Fruit fly (Drosophila melanogaster) whole organism, embryonic: Measurements from ENCODE around the gene Tnpo-SR.

Experiments used
- Blimp-1 ChIP-seq: fragments of 200-800 bp; sonication (Bioruptor generic); optimal IDR thresholded peaks from 3 replicates; lab custom pipeline; 2018; ENCODE audit warnings: missing biosample characterization, missing genetic modification characterization, mild to moderate bottlenecking, moderate library complexity, missing genetic modification reagents
- Bteb2 ChIP-seq: fragments of 200-800 bp; sonication (Bioruptor generic); optimal IDR thresholded peaks from 2 replicates; lab custom pipeline; 2016; ENCODE audit warnings: missing biosample characterization, missing genetic modification characterization
- CG10274 ChIP-seq: fragments of 200-800 bp; sonication (Bioruptor generic); optimal IDR thresholded peaks from 3 replicates; lab custom pipeline; 2017; ENCODE audit warnings: missing biosample characterization, mild to moderate bottlenecking, missing genetic modification characterization
- CG11504 ChIP-seq: fragments of 200-800 bp; sonication (Bioruptor generic); optimal IDR thresholded peaks from 3 replicates; lab custom pipeline; 2019; ENCODE audit warnings: missing biosample characterization, mild to moderate bottlenecking, missing genetic modification characterization, moderate library complexity
- CG11723 ChIP-seq: fragments of 200-800 bp; sonication (Bioruptor generic); optimal IDR thresholded peaks from 2 replicates; lab custom pipeline; 2017; ENCODE audit warnings: missing biosample characterization, mild to moderate bottlenecking, missing genetic modification characterization
- CG12391 ChIP-seq: fragments of 200-800 bp; sonication (Bioruptor generic); optimal IDR thresholded peaks from 3 replicates; lab custom pipeline; 2018; ENCODE audit warnings: missing biosample characterization, mild to moderate bottlenecking, missing genetic modification characterization, moderate library complexity
- CG12659 ChIP-seq: fragments of 200-800 bp; sonication (Bioruptor generic); optimal IDR thresholded peaks from 3 replicates; lab custom pipeline; 2017; ENCODE audit warnings: mild to moderate bottlenecking, missing biosample characterization, missing genetic modification reagents, missing genetic modification characterization
- CG14860 ChIP-seq: fragments of 200-800 bp; sonication (Bioruptor generic); IDR thresholded peaks from 3 replicates; pipeline ENCODE4 v1.3.6; 2022; ENCODE audit warnings: missing biosample characterization, missing genetic modification characterization; ENCODE audit not compliant: partially characterized antibody
- CG15269 ChIP-seq: fragments of 200-800 bp; sonication (Bioruptor generic); optimal IDR thresholded peaks from 2 replicates; lab custom pipeline; 2018; ENCODE audit warnings: missing biosample characterization, mild to moderate bottlenecking, missing genetic modification characterization, moderate library complexity
- CG15479 ChIP-seq: fragments of 200-800 bp; sonication (Bioruptor generic); optimal IDR thresholded peaks from 3 replicates; lab custom pipeline; 2019; ENCODE audit warnings: missing biosample characterization, mild to moderate bottlenecking, missing genetic modification characterization, moderate library complexity
- CG17829 ChIP-seq: fragments of 200-800 bp; optimal IDR thresholded peaks from 2 replicates; lab custom pipeline; 2019; ENCODE audit warnings: missing biosample characterization, mild to moderate bottlenecking, missing genetic modification characterization, moderate library complexity
- CG2875 ChIP-seq: fragments of 200-800 bp; sonication (Bioruptor generic); optimal IDR thresholded peaks from 2 replicates; lab custom pipeline; 2017; ENCODE audit warnings: missing biosample characterization, mild to moderate bottlenecking, missing genetic modification characterization, missing genetic modification reagents
- CG2889 ChIP-seq: fragments of 200-800 bp; sonication (Bioruptor generic); IDR thresholded peaks from 3 replicates; pipeline ENCODE4 v1.3.6; 2022; ENCODE audit warnings: missing biosample characterization, missing genetic modification characterization
- CG30020 ChIP-seq: fragments of 200-800 bp; optimal IDR thresholded peaks from 2 replicates; lab custom pipeline; 2019; ENCODE audit warnings: missing biosample characterization, mild to moderate bottlenecking, missing genetic modification characterization, moderate library complexity
- CG32772 ChIP-seq: fragments of 200-800 bp; sonication (Bioruptor generic); IDR thresholded peaks from 2 replicates; pipeline ENCODE4 v1.3.6; 2022; ENCODE audit warnings: missing biosample characterization, missing genetic modification characterization
- CG6813 ChIP-seq: fragments of 200-800 bp; sonication (Bioruptor generic); optimal IDR thresholded peaks from 2 replicates; lab custom pipeline; 2017; ENCODE audit warnings: missing biosample characterization, missing genetic modification characterization, mild to moderate bottlenecking, moderate library complexity, missing genetic modification reagents
- CG7271 ChIP-seq: fragments of 200-800 bp; sonication (Bioruptor generic); optimal IDR thresholded peaks from 2 replicates; lab custom pipeline; 2018; ENCODE audit warnings: missing biosample characterization, mild to moderate bottlenecking, missing genetic modification characterization, moderate library complexity
- CG7357 ChIP-seq: fragments of 200-800 bp; sonication (Bioruptor generic); IDR thresholded peaks from 3 replicates; pipeline ENCODE4 v1.3.6; 2022; ENCODE audit warnings: missing biosample characterization, missing genetic modification characterization
- CG7786 ChIP-seq: fragments of 200-800 bp; sonication (Bioruptor generic); optimal IDR thresholded peaks from 2 replicates; lab custom pipeline; 2016; ENCODE audit warnings: missing biosample characterization, missing genetic modification characterization
- CG8359 ChIP-seq: fragments of 200-800 bp; sonication (Bioruptor generic); optimal IDR thresholded peaks from 2 replicates; lab custom pipeline; 2017; ENCODE audit warnings: missing biosample characterization, mild to moderate bottlenecking, missing genetic modification characterization, borderline replicate concordance
- CG8944 ChIP-seq: fragments of 200-800 bp; sonication (Bioruptor generic); optimal IDR thresholded peaks from 3 replicates; lab custom pipeline; 2016; ENCODE audit warnings: missing biosample characterization, missing genetic modification characterization
- CHES-1-like ChIP-seq: fragments of 200-800 bp; sonication (Bioruptor generic); optimal IDR thresholded peaks from 2 replicates; lab custom pipeline; 2016; ENCODE audit warnings: missing biosample characterization, missing genetic modification characterization
- Dfd ChIP-seq, 2 experiments: fragments of >200 bp; optimal IDR thresholded peaks; 2 replicates each; lab custom pipeline; 2017; ENCODE audit warnings: missing biosample characterization in 2 of 2, missing genetic modification characterization in 2 of 2
- Fer3 ChIP-seq: fragments of 200-800 bp; sonication (Bioruptor generic); optimal IDR thresholded peaks from 2 replicates; lab custom pipeline; 2018; ENCODE audit warnings: missing biosample characterization, mild to moderate bottlenecking, missing genetic modification characterization, moderate library complexity
- Gug ChIP-seq: fragments of 200-800 bp; sonication (Bioruptor generic); IDR thresholded peaks from 4 replicates; pipeline ENCODE4 v1.3.6; 2022; ENCODE audit warnings: missing biosample characterization, missing genetic modification characterization
- Xbp1 ChIP-seq: fragments of 200-800 bp; sonication (Bioruptor generic); optimal IDR thresholded peaks from 3 replicates; lab custom pipeline; 2016; ENCODE audit warnings: missing biosample characterization, mild to moderate bottlenecking, missing genetic modification characterization
- ato ChIP-seq: fragments of 200-800 bp; sonication (Bioruptor generic); IDR thresholded peaks from 2 replicates; pipeline ENCODE4 v1.3.6; 2022; ENCODE audit warnings: missing biosample characterization, missing genetic modification characterization; ENCODE audit not compliant: partially characterized antibody
- br ChIP-seq: fragments of >200 bp; optimal IDR thresholded peaks from 2 replicates; lab custom pipeline; 2017
- bsh ChIP-seq, 2 experiments: fragments of 200-800 bp; sonication (Bioruptor generic); optimal IDR thresholded peaks; 2 replicates each; lab custom pipeline; 2017 to 2018; ENCODE audit warnings: mild to moderate bottlenecking in 2 of 2, missing biosample characterization in 2 of 2, missing genetic modification characterization in 2 of 2, moderate library complexity in 1 of 2
- cato ChIP-seq: fragments of 200-800 bp; sonication (Bioruptor generic); optimal IDR thresholded peaks from 2 replicates; lab custom pipeline; 2016; ENCODE audit warnings: missing biosample characterization, missing genetic modification characterization, borderline replicate concordance
- chif ChIP-seq, 2 experiments: fragments of 200-800 bp; sonication (Bioruptor generic); optimal IDR thresholded peaks; 3 replicates each; lab custom pipeline; 2016; ENCODE audit warnings: missing biosample characterization in 2 of 2, missing genetic modification characterization in 2 of 2
- crc ChIP-seq: fragments of 200-800 bp; sonication (Bioruptor generic); optimal IDR thresholded peaks from 2 replicates; lab custom pipeline; 2016; ENCODE audit warnings: missing biosample characterization, missing genetic modification characterization
- dan ChIP-seq: fragments of 200-800 bp; sonication (Bioruptor generic); IDR thresholded peaks from 2 replicates; pipeline ENCODE4 v1.3.6; 2022; ENCODE audit warnings: missing biosample characterization, missing genetic modification characterization
- ems ChIP-seq: fragments of 200-800 bp; sonication (Bioruptor generic); optimal IDR thresholded peaks from 3 replicates; lab custom pipeline; 2016; ENCODE audit warnings: missing biosample characterization, missing genetic modification characterization
- fd3F ChIP-seq: fragments of 200-800 bp; sonication (Bioruptor generic); optimal IDR thresholded peaks from 2 replicates; lab custom pipeline; 2018; ENCODE audit warnings: missing biosample characterization, mild to moderate bottlenecking, missing genetic modification characterization, moderate library complexity
- inv ChIP-seq: fragments of 200-800 bp; sonication (Bioruptor generic); IDR thresholded peaks from 2 replicates; pipeline ENCODE4 v1.3.6; 2022; ENCODE audit warnings: missing biosample characterization, missing genetic modification characterization; ENCODE audit not compliant: partially characterized antibody
- jigr1 ChIP-seq: fragments of 200-800 bp; sonication (Bioruptor generic); IDR thresholded peaks from 3 replicates; pipeline ENCODE4 v1.3.6; 2022; ENCODE audit warnings: missing biosample characterization, missing genetic modification characterization
- ken ChIP-seq: fragments of 200-800 bp; sonication (Bioruptor generic); IDR thresholded peaks from 3 replicates; pipeline ENCODE4 v1.3.6; 2022; ENCODE audit warnings: missing biosample characterization, missing genetic modification characterization
- luna ChIP-seq: fragments of 200-800 bp; sonication (Bioruptor generic); optimal IDR thresholded peaks from 2 replicates; lab custom pipeline; 2016; ENCODE audit warnings: missing biosample characterization, missing genetic modification characterization
- nerfin-1 ChIP-seq: fragments of 200-800 bp; sonication (Bioruptor generic); optimal IDR thresholded peaks from 3 replicates; lab custom pipeline; 2019; ENCODE audit warnings: missing biosample characterization, mild to moderate bottlenecking, missing genetic modification characterization, moderate library complexity
- otp ChIP-seq: fragments of 200-800 bp; sonication (Bioruptor generic); IDR thresholded peaks from 3 replicates; pipeline ENCODE4, ENCODE4 v1.3.6; 2022; ENCODE audit warnings: missing biosample characterization, missing genetic modification characterization
- p53 ChIP-seq: fragments of 200-800 bp; sonication (Bioruptor generic); optimal IDR thresholded peaks from 2 replicates; lab custom pipeline; 2016; ENCODE audit warnings: missing biosample characterization, missing genetic modification characterization
- pnt ChIP-seq: fragments of 200-800 bp; sonication (Bioruptor generic); optimal IDR thresholded peaks from 3 replicates; lab custom pipeline; 2016; ENCODE audit warnings: missing biosample characterization, missing genetic modification characterization
- sd ChIP-seq: fragments of 200-800 bp; sonication (Bioruptor generic); optimal IDR thresholded peaks from 3 replicates; lab custom pipeline; 2018; ENCODE audit warnings: missing biosample characterization, mild to moderate bottlenecking, missing genetic modification characterization, moderate library complexity
- sug ChIP-seq: fragments of 200-800 bp; optimal IDR thresholded peaks from 2 replicates; lab custom pipeline; 2019; ENCODE audit warnings: missing biosample characterization, mild to moderate bottlenecking, missing genetic modification characterization, moderate library complexity
- tin ChIP-seq: fragments of 200-800 bp; sonication (Bioruptor generic); optimal IDR thresholded peaks from 3 replicates; lab custom pipeline; 2016; ENCODE audit warnings: missing biosample characterization, missing genetic modification characterization
- toy ChIP-seq: fragments of 200-800 bp; sonication (Bioruptor generic); IDR thresholded peaks from 2 replicates; pipeline ENCODE4 v1.3.6; 2022; ENCODE audit warnings: missing biosample characterization, missing genetic modification characterization
- wek ChIP-seq: fragments of 200-800 bp; sonication (Bioruptor generic); optimal IDR thresholded peaks from 3 replicates; lab custom pipeline; 2018; ENCODE audit warnings: missing biosample characterization, mild to moderate bottlenecking, missing genetic modification characterization, moderate library complexity

Tnpo-SR gene

DNA sequence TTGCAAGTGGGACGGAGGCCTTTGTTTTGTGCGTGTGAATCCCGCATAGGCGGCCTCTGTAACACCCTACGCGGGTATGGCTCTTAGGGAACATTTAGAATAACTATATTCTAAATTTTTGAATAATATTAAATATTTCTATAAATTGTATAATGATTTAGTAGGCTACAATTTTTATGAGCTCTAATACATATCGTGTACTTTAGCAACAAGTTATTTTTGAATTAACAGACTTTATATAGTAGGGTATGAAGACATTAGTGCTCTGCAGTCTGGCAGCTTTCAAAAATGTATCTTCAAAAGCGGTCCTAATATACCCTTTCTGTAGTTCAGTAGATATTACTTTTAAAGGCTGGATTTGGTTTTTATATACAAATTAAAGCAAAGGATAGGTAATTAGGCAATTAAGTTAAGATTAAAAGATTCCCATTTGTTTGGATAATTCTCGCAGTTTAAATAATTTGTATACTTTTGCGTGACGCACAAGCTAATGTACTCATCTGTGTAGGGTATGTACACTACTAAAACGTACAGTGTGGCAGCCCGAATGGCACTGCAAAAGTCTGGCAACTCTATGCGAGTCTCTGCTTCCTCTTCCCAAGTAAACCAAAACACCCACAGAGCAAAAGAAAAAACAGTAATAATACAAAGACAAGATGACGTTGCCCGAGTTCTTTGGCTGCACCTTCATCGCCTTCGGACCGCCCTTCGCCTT, 6.1 kb downstream of the Tnpo-SR start, which contains the start of the genes Snx21 and aph-1 (continued):
- TF ChIP-seq CG6813 (GFP tag; lab: Kevin White, UChicago) (peak; percentile 84), CG7786 (GFP tag; lab: Kevin White, UChicago) (peak; percentile 90), CG15479 (GFP tag; lab: Kevin White, UChicago) (no peak), CG8944 (peak; percentile 91), sug (tag; lab: Kevin White, UChicago) (peak; percentile 92), CG2889 (GFP tag; lab: Robert Waterston, UW) (peak; percentile 76), bsh (GFP tag; optimal IDR thresholded peaks at IDR 0.05; lab: Kevin White, UChicago) (peak; percentile 64 to 93), CG2875 (peak; percentile 81), CG12659 (GFP tag; lab: Kevin White, UChicago) (peak; percentile 95), jigr1 (GFP tag; lab: Robert Waterston, UW) (peak; percentile 77; the same call in 2 of the 3 replicates), tin (GFP tag; lab: Kevin White, UChicago) (peak; percentile 87), dan (GFP tag; lab: Robert Waterston, UW) (peak; percentile 72; the same call in 1 of the 2 replicates), CG7271 (tag; lab: Kevin White, UChicago) (peak; percentile 56), chif (GFP tag; optimal IDR thresholded peaks at IDR 0.05; lab: Kevin White, UChicago) (peak; percentile 76 to 91), p53 (GFP tag; lab: Kevin White, UChicago) (peak; percentile 77), CG32772 (GFP tag; lab: Robert Waterston, UW) (peak; percentile 87; the same call in 1 of the 2 replicates), Bteb2 (GFP tag; lab: Kevin White, UChicago) (peak; percentile 79), crc (peak; percentile 74), CG11723 (GFP tag; lab: Kevin White, UChicago) (peak; percentile 87), ato (no peak), CG15269 (tag; lab: Kevin White, UChicago) (peak; percentile 95), ken (GFP tag; lab: Robert Waterston, UW) (peak; percentile 79), CG17829 (tag; lab: Kevin White, UChicago) (peak; percentile 93), otp (GFP tag; lab: Robert Waterston, UW) (peak; percentile 56; the same call in 2 of the 3 replicates), CG12391 (tag; lab: Kevin White, UChicago) (peak; percentile 94), Dfd (GFP tag; optimal IDR thresholded peaks at IDR 0.05; lab: Kevin White, UChicago) (no peak), Fer3 (tag; lab: Kevin White, UChicago) (peak; percentile 93), ems (GFP tag; lab: Kevin White, UChicago) (peak; percentile 85), sd (peak; percentile 77), CG11504 (tag; lab: Kevin White, UChicago) (peak; percentile 93), fd3F (GFP tag; lab: Kevin White, UChicago) (peak; percentile 88), inv (GFP tag; lab: Robert Waterston, UW) (0 out of 2 replicates have a peak, but pooled peaks have one; percentile 6), toy (GFP tag; lab: Robert Waterston, UW) (peak; percentile 78), luna (peak; percentile 76), CG7357 (GFP tag; lab: Robert Waterston, UW) (peak; percentile 84; the same call in 2 of the 3 replicates), Blimp-1 (peak; percentile 88), br (lab: Kevin White, UChicago) (no peak), CG30020 (tag; lab: Kevin White, UChicago) (peak; percentile 79), CG10274 (GFP tag; lab: Kevin White, UChicago) (peak; percentile 99), CG8359 (GFP tag; lab: Kevin White, UChicago) (peak; percentile 82), cato (GFP tag; lab: Kevin White, UChicago) (peak; percentile 90), nerfin-1 (tag; lab: Kevin White, UChicago) (peak; percentile 89), CG14860 (no peak), Xbp1 (peak; percentile 92), wek (peak; percentile 40), pnt (peak; percentile 89), Gug (peak; percentile 94), CHES-1-like (GFP tag; lab: Kevin White, UChicago) (peak; percentile 88)
